Worm (Caenorhabditis elegans) whole organism, L2 larva: ENCODE results near the gene ugt-2.

Source experiments
- C34F6.9 ChIP-seq: fragments of 150-350 bp; optimal IDR thresholded peaks from 2 replicates; lab custom pipeline; 2014; ENCODE audit warnings: missing biosample characterization, missing genetic modification characterization
- F13H6.1 ChIP-seq: sonication (generic microtip); optimal IDR thresholded peaks from 2 replicates; lab custom pipeline; 2016; ENCODE audit warnings: missing genetic modification characterization, missing compliant biosample characterization
- R02D3.7 ChIP-seq: fragments of 150-350 bp; optimal IDR thresholded peaks from 2 replicates; lab custom pipeline; 2014; ENCODE audit warnings: missing biosample characterization, missing genetic modification characterization
- Y55F3AM.14 ChIP-seq: fragments of 200-800 bp; sonication (Bioruptor generic); optimal IDR thresholded peaks from 2 replicates; lab custom pipeline; 2018; ENCODE audit warnings: mild to moderate bottlenecking, missing genetic modification characterization, missing compliant biosample characterization
- ZK546.5 ChIP-seq: sonication (generic microtip); optimal IDR thresholded peaks from 2 replicates; lab custom pipeline; 2017; ENCODE audit warnings: missing biosample characterization, missing genetic modification characterization
- aly-2 ChIP-seq: fragments of 150-350 bp; optimal IDR thresholded peaks from 2 replicates; lab custom pipeline; 2014; ENCODE audit warnings: missing biosample characterization, missing genetic modification characterization
- blmp-1 ChIP-seq: sonication (generic microtip); optimal IDR thresholded peaks from 2 replicates; lab custom pipeline; 2017; ENCODE audit warnings: missing genetic modification characterization, mild to moderate bottlenecking, missing compliant biosample characterization, antibody characterized with exemption, moderate library complexity; ENCODE audit not compliant: insufficient read depth
- ceh-16 ChIP-seq: fragments of 150-350 bp; optimal IDR thresholded peaks from 2 replicates; lab custom pipeline; 2014; ENCODE audit warnings: missing biosample characterization, missing genetic modification characterization
- ceh-82 ChIP-seq: fragments of 150-350 bp; optimal IDR thresholded peaks from 2 replicates; lab custom pipeline; 2014; ENCODE audit warnings: missing biosample characterization, missing genetic modification characterization
- crh-2 ChIP-seq: sonication (generic microtip); optimal IDR thresholded peaks from 2 replicates; lab custom pipeline; 2017; ENCODE audit warnings: missing biosample characterization, missing genetic modification characterization
- dmd-4 ChIP-seq: sonication (generic microtip); optimal IDR thresholded peaks from 2 replicates; lab custom pipeline; 2017; ENCODE audit warnings: missing biosample characterization, missing genetic modification characterization
- egl-27 ChIP-seq: sonication (generic microtip); optimal IDR thresholded peaks from 3 replicates; lab custom pipeline; 2017; ENCODE audit warnings: missing biosample characterization, missing genetic modification reagents, missing genetic modification characterization
- elt-1 ChIP-seq: fragments of 150-350 bp; optimal IDR thresholded peaks from 2 replicates; lab custom pipeline; 2014; ENCODE audit warnings: missing biosample characterization, missing genetic modification characterization
- elt-3 ChIP-seq: sonication (generic microtip); optimal IDR thresholded peaks from 2 replicates; lab custom pipeline; 2017; ENCODE audit warnings: missing biosample characterization, missing genetic modification characterization
- fos-1 ChIP-seq: fragments of 150-350 bp; optimal IDR thresholded peaks from 2 replicates; lab custom pipeline; 2014; ENCODE audit warnings: missing biosample characterization, missing genetic modification characterization
- gmeb-1 ChIP-seq: fragments of 150-350 bp; optimal IDR thresholded peaks from 2 replicates; lab custom pipeline; 2014; ENCODE audit warnings: missing biosample characterization, missing genetic modification characterization
- lin-11 ChIP-seq: fragments of 150-350 bp; sonication (generic microtip); optimal IDR thresholded peaks from 2 replicates; lab custom pipeline; 2014; ENCODE audit warnings: missing biosample characterization, missing genetic modification characterization, inconsistent platforms, mixed read lengths
- mab-5 ChIP-seq: fragments of 150-350 bp; optimal IDR thresholded peaks from 2 replicates; lab custom pipeline; 2014; ENCODE audit warnings: missing biosample characterization, missing genetic modification characterization
- mbf-1 ChIP-seq: sonication (generic microtip); optimal IDR thresholded peaks from 2 replicates; lab custom pipeline; 2017; ENCODE audit warnings: missing biosample characterization, missing genetic modification characterization
- mdl-1 ChIP-seq, 2 experiments: fragments of 150-350 bp in 1 of 2; sonication (generic microtip) in 1 of 2; optimal IDR thresholded peaks; 2 replicates each; lab custom pipeline; 2017; ENCODE audit warnings: missing biosample characterization in 2 of 2, missing genetic modification characterization in 2 of 2
- nhr-11 ChIP-seq: fragments of 150-350 bp; optimal IDR thresholded peaks from 2 replicates; lab custom pipeline; 2014; ENCODE audit warnings: missing biosample characterization, missing genetic modification characterization
- nhr-12 ChIP-seq: fragments of 150-350 bp; optimal IDR thresholded peaks from 2 replicates; lab custom pipeline; 2014; ENCODE audit warnings: missing biosample characterization, missing genetic modification characterization
- nhr-129 ChIP-seq: fragments of 150-350 bp; optimal IDR thresholded peaks from 2 replicates; lab custom pipeline; 2014; ENCODE audit warnings: missing biosample characterization, missing genetic modification characterization
- nhr-237 ChIP-seq: fragments of 150-350 bp; optimal IDR thresholded peaks from 2 replicates; lab custom pipeline; 2014; ENCODE audit warnings: missing biosample characterization, missing genetic modification characterization
- nhr-25 ChIP-seq: fragments of 150-350 bp; sonication (generic microtip); optimal IDR thresholded peaks from 3 replicates; lab custom pipeline; 2014; ENCODE audit warnings: missing biosample characterization, missing genetic modification characterization
- nhr-6 ChIP-seq: fragments of 150-350 bp; optimal IDR thresholded peaks from 2 replicates; lab custom pipeline; 2014; ENCODE audit warnings: missing biosample characterization, missing genetic modification characterization
- nhr-77 ChIP-seq: fragments of 150-350 bp; optimal IDR thresholded peaks from 2 replicates; lab custom pipeline; 2014; ENCODE audit warnings: missing biosample characterization, missing genetic modification characterization
- peb-1 ChIP-seq: fragments of 150-350 bp; optimal IDR thresholded peaks from 2 replicates; lab custom pipeline; 2014; ENCODE audit warnings: missing biosample characterization, missing genetic modification characterization
- skn-1 ChIP-seq: sonication (generic microtip); optimal IDR thresholded peaks from 2 replicates; lab custom pipeline; 2017; ENCODE audit warnings: missing biosample characterization, missing genetic modification characterization
- sma-3 ChIP-seq: sonication (generic microtip); optimal IDR thresholded peaks from 2 replicates; lab custom pipeline; 2016; ENCODE audit warnings: missing genetic modification reagents, missing genetic modification characterization, missing compliant biosample characterization
- sma-9 ChIP-seq, 2 experiments: fragments of 150-350 bp in 1 of 2; sonication (generic microtip) in 1 of 2; optimal IDR thresholded peaks; 2 replicates each; lab custom pipeline; 2014 to 2016; ENCODE audit warnings: missing genetic modification characterization in 2 of 2, mild to moderate bottlenecking in 1 of 2, missing biosample characterization in 1 of 2, missing compliant biosample characterization in 1 of 2, missing genetic modification reagents in 1 of 2, moderate library complexity in 1 of 2
- unc-39 ChIP-seq: fragments of 150-350 bp; optimal IDR thresholded peaks from 2 replicates; lab custom pipeline; 2014; ENCODE audit warnings: missing biosample characterization, missing genetic modification characterization
- unc-62 ChIP-seq: fragments of 150-350 bp; optimal IDR thresholded peaks from 2 replicates; lab custom pipeline; 2014; ENCODE audit warnings: missing biosample characterization, missing genetic modification reagents, missing genetic modification characterization
- zag-1 ChIP-seq: fragments of 150-350 bp; optimal IDR thresholded peaks from 2 replicates; lab custom pipeline; 2014; ENCODE audit warnings: missing biosample characterization, missing genetic modification characterization
- ztf-1 ChIP-seq: fragments of 200-800 bp; sonication (Bioruptor generic); conservative IDR thresholded peaks from 2 replicates; pipeline ENCODE4 v1.3.6; 2022; ENCODE audit warnings: missing genetic modification characterization, missing compliant biosample characterization
- ztf-11 ChIP-seq: sonication (generic microtip); optimal IDR thresholded peaks from 2 replicates; lab custom pipeline; 2017; ENCODE audit warnings: missing biosample characterization, missing genetic modification characterization

ugt-2 gene

DNA sequence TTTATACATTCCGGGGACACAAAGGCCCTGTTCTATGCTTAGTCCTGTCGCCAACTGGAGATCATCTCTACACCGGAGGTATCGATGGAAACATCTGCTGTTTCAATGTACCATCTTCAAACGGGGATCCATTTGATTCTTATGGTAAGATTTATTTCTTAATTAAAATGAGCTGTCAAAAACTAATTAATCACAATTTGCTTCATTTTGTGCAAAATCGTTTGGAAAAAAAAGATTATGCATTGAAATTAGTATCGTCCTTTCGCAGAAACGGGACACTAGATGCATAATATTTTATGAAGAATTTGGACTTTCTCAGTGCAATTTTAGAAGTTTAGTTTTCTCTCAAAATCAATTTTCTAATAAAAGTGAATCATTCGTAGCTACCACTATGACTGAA is 34.8 kb upstream of the ugt-2 start:
- TF ChIP-seq mbf-1 (tag; lab: Kevin White, UChicago) (no peak), skn-1 (no peak), ztf-11 (tag; lab: Kevin White, UChicago) (no peak), elt-3 (tag; lab: Kevin White, UChicago) (no peak), nhr-77 (tag; lab: Kevin White, UChicago) (no peak)

DNA sequence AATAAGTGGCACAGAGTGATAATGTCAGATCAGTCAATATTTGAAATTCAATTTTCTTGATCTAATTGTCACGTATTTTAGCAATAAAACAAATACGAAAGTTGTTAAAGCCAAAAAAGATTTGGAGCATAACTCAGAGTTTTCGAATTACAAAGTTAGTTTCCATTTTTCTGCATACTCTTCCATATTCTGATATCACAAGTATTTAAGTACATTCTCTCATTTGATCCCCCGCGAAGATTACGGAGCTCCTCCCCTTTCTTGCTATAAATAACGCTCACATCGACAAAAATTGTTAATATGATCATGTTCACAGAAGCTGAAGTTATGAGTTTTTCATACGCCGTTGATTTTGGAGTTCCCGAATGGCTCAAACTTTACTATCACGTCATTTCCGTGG is 30.3 kb upstream of the ugt-2 start, which contains the start of gene sri-20:
Gene sri-20, plus strand, starts transcription at position 301 of the 400 bp plus-strand sequence.
- no peak for TF ChIP-seq ztf-1 (GFP tag; lab: Robert Waterston, UW)
- TF ChIP-seq nhr-77 (tag; lab: Kevin White, UChicago), result no peak
- no peak for TF ChIP-seq sma-3 (GFP tag; lab: Kevin White, UChicago)
- TF ChIP-seq ceh-82, result no peak

DNA sequence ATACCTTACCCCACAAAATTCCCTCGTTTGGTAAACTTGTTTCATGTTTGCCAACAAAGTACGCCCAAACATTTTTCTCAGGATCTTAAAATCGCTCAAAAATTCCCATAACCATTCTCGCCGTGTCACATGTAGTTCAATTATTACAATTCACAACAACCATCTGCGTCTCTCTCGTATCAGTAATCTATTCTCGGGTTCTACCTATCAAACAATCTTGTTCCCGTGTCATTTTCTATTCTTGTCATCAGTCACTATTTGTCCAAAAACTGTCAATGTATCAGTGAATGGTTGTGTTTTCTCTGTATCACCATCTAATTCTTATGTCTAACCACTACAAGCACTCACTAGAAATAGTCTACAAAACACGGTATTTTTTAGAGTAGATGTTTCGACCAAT is 27.4 kb upstream of the ugt-2 start:
- TF ChIP-seq mdl-1 (tag; optimal IDR thresholded peaks at IDR 0.05; lab: Kevin White, UChicago) (no peak), nhr-6 (tag; lab: Kevin White, UChicago) (no peak), egl-27 (tag; lab: Kevin White, UChicago) (no peak), Y55F3AM.14 (GFP tag; lab: Kevin White, UChicago) (no peak), nhr-12 (tag; lab: Kevin White, UChicago) (no peak), fos-1 (tag; lab: Kevin White, UChicago) (peak; percentile 76), nhr-11 (tag; lab: Kevin White, UChicago) (no peak), crh-2 (tag; lab: Kevin White, UChicago) (peak; percentile 45), ztf-1 (GFP tag; lab: Robert Waterston, UW) (no peak), sma-3 (GFP tag; lab: Kevin White, UChicago) (peak; percentile 61), gmeb-1 (tag; lab: Kevin White, UChicago) (peak; percentile 64), nhr-77 (tag; lab: Kevin White, UChicago) (no peak), elt-3 (tag; lab: Kevin White, UChicago) (no peak), nhr-25 (tag; lab: Kevin White, UChicago) (peak; percentile 22), F13H6.1 (tag; lab: Kevin White, UChicago) (no peak), peb-1 (no peak), lin-11 (no peak), ZK546.5 (tag; lab: Kevin White, UChicago) (no peak), mab-5 (no peak), sma-9 (GFP tag; optimal IDR thresholded peaks at IDR 0.05; lab: Kevin White, UChicago) (peak; percentile 68), sma-9 (tag; optimal IDR thresholded peaks at IDR 0.05; lab: Kevin White, UChicago) (no peak), elt-1 (no peak), skn-1 (no peak), ceh-16 (no peak), aly-2 (tag; lab: Kevin White, UChicago) (no peak), nhr-129 (tag; lab: Kevin White, UChicago) (peak; percentile 11), unc-39 (tag; lab: Kevin White, UChicago) (no peak)

DNA sequence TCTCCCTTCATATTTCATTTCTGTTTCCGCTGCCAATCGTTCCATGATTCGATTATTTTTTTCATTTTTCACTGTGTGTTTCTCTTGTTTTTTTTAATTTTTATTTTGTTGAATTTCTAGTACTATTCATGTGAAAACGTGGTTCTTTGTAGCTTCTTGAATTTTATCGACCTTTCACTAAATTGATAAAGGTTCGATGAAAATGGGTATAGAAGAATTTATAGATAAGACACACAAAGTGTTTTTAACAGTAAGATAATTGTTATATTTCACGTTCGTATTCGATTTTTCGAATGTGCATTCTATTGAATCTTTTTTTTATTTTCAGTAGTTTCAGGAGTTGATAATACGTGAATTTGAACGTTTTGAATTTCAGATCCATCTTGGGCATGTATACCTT is 26.6 kb upstream of the ugt-2 start, which contains the start of gene ugt-49:
Gene ugt-49, plus strand, starts transcription at position 371 of the 400 bp plus-strand sequence.
- TF ChIP-seq crh-2 (tag; lab: Kevin White, UChicago), result no peak
- TF ChIP-seq fos-1 (tag; lab: Kevin White, UChicago), result peak; percentile 60

- TF ChIP-seq nhr-237 (tag; lab: Kevin White, UChicago), result no peak
- TF ChIP-seq dmd-4 (tag; lab: Kevin White, UChicago), result no peak
- TF ChIP-seq zag-1 (tag; lab: Kevin White, UChicago), result no peak
- no peak for TF ChIP-seq crh-2 (tag; lab: Kevin White, UChicago)
- TF ChIP-seq unc-39 (tag; lab: Kevin White, UChicago), result no peak
- no peak for TF ChIP-seq C34F6.9 (tag; lab: Kevin White, UChicago)
- TF ChIP-seq ztf-11 (tag; lab: Kevin White, UChicago), result no peak
- TF ChIP-seq blmp-1 (tag; lab: Kevin White, UChicago), result no peak
- TF ChIP-seq unc-62 (GFP tag; lab: Kevin White, UChicago), result no peak
- no peak for TF ChIP-seq R02D3.7 (tag; lab: Kevin White, UChicago)
- TF ChIP-seq elt-1, result no peak
These were observed 19.3 kb upstream of the ugt-2 start, which contains the start of gene AC3.12 for ce11 chrV:10379293-10379692. TSS of gene AC3.12 (minus strand) at chrV:10379393.
